Fruit fly (Drosophila melanogaster) whole organism, embryonic: ENCODE measurements around the gene CG13675.

ENCODE experiments used
- Aef1 ChIP-seq: fragments of 200-800 bp; sonication (Bioruptor generic); IDR thresholded peaks from 3 replicates; pipeline ENCODE4 v1.3.6; 2022; ENCODE audit warnings: missing biosample characterization, missing genetic modification characterization
- Atf6 ChIP-seq: fragments of 200-800 bp; sonication (Bioruptor generic); IDR thresholded peaks from 2 replicates; pipeline ENCODE4 v1.3.6; 2022; ENCODE audit warnings: missing biosample characterization, missing genetic modification characterization
- CG1024 ChIP-seq: fragments of 200-800 bp; sonication (Bioruptor generic); IDR thresholded peaks from 2 replicates; pipeline ENCODE4 v1.3.6; 2022; ENCODE audit warnings: missing biosample characterization, missing genetic modification characterization
- CG14050 ChIP-seq: fragments of 200-800 bp; sonication (Bioruptor generic); IDR thresholded peaks from 3 replicates; pipeline ENCODE4 v1.3.6; 2022; ENCODE audit warnings: missing biosample characterization, missing genetic modification characterization
- CG2116 ChIP-seq: fragments of 200-800 bp; sonication (Bioruptor generic); optimal IDR thresholded peaks from 3 replicates; lab custom pipeline; 2018; ENCODE audit warnings: missing biosample characterization, mild to moderate bottlenecking, missing genetic modification characterization
- CG30020 ChIP-seq: fragments of 200-800 bp; optimal IDR thresholded peaks from 2 replicates; lab custom pipeline; 2019; ENCODE audit warnings: missing biosample characterization, mild to moderate bottlenecking, missing genetic modification characterization, moderate library complexity
- CG4424 ChIP-seq: fragments of 200-800 bp; sonication (Bioruptor generic); optimal IDR thresholded peaks from 3 replicates; lab custom pipeline; 2016; ENCODE audit warnings: missing biosample characterization, missing genetic modification characterization
- CG4617 ChIP-seq: fragments of 200-800 bp; sonication (Bioruptor generic); optimal IDR thresholded peaks from 3 replicates; lab custom pipeline; 2016; ENCODE audit warnings: missing biosample characterization, missing genetic modification characterization, borderline replicate concordance
- CG4820 ChIP-seq: fragments of 200-800 bp; sonication (Bioruptor generic); optimal IDR thresholded peaks from 3 replicates; lab custom pipeline; 2016; ENCODE audit warnings: missing biosample characterization, missing genetic modification characterization
- CG5245 ChIP-seq: fragments of 200-800 bp; sonication (Bioruptor generic); optimal IDR thresholded peaks from 3 replicates; lab custom pipeline; 2016; ENCODE audit warnings: missing biosample characterization, missing genetic modification characterization
- CG6175 ChIP-seq: fragments of 200-800 bp; sonication (Bioruptor generic); IDR thresholded peaks from 3 replicates; pipeline ENCODE4 v1.3.6; 2022; ENCODE audit warnings: missing biosample characterization, missing genetic modification characterization
- CG6272 ChIP-seq: fragments of 200-800 bp; sonication (Bioruptor generic); IDR thresholded peaks from 2 replicates; pipeline ENCODE4 v1.3.6; 2022; ENCODE audit warnings: missing biosample characterization, missing genetic modification characterization
- CG6791 ChIP-seq: fragments of 200-800 bp; sonication (Bioruptor generic); IDR thresholded peaks from 3 replicates; pipeline ENCODE4 v1.3.6; 2022; ENCODE audit warnings: missing biosample characterization, missing genetic modification characterization; ENCODE audit not compliant: partially characterized antibody
- CG7745 ChIP-seq: fragments of 200-800 bp; sonication (Bioruptor generic); optimal IDR thresholded peaks from 2 replicates; lab custom pipeline; 2018; ENCODE audit warnings: missing biosample characterization, mild to moderate bottlenecking, missing genetic modification characterization, moderate library complexity
- CoRest ChIP-seq: fragments of 200-800 bp; sonication (Bioruptor generic); optimal IDR thresholded peaks from 3 replicates; lab custom pipeline; 2018; ENCODE audit warnings: missing biosample characterization, mild to moderate bottlenecking, missing genetic modification characterization, moderate library complexity
- Dfd ChIP-seq, 2 experiments: fragments of >200 bp; optimal IDR thresholded peaks; 2 replicates each; lab custom pipeline; 2017; ENCODE audit warnings: missing biosample characterization in 2 of 2, missing genetic modification characterization in 2 of 2
- Dref ChIP-seq: fragments of 200-800 bp; sonication (Bioruptor generic); IDR thresholded peaks from 2 replicates; pipeline ENCODE4 v1.3.6; 2022; ENCODE audit warnings: missing biosample characterization, missing genetic modification characterization
- Gsc ChIP-seq: fragments of 200-800 bp; sonication (Bioruptor generic); IDR thresholded peaks from 2 replicates; pipeline ENCODE4 v1.3.6; 2022; ENCODE audit warnings: missing biosample characterization, missing genetic modification characterization
- Hey ChIP-seq: fragments of 200-800 bp; sonication (Bioruptor generic); optimal IDR thresholded peaks from 3 replicates; lab custom pipeline; 2018; ENCODE audit warnings: missing biosample characterization, mild to moderate bottlenecking, missing genetic modification characterization
- HmgD ChIP-seq: fragments of 200-800 bp; sonication (Bioruptor generic); optimal IDR thresholded peaks from 3 replicates; lab custom pipeline; 2016; ENCODE audit warnings: missing biosample characterization, missing genetic modification characterization
- Hr3 ChIP-seq: fragments of 200-800 bp; sonication (Bioruptor generic); optimal IDR thresholded peaks from 3 replicates; lab custom pipeline; 2016; ENCODE audit warnings: missing biosample characterization, missing genetic modification characterization
- Hsf ChIP-seq: fragments of 200-800 bp; sonication (Bioruptor generic); optimal IDR thresholded peaks from 3 replicates; lab custom pipeline; 2016; ENCODE audit warnings: missing biosample characterization, missing genetic modification characterization
- Myb ChIP-seq: fragments of 200-800 bp; sonication (Bioruptor generic); optimal IDR thresholded peaks from 2 replicates; lab custom pipeline; 2016; ENCODE audit warnings: missing biosample characterization, missing genetic modification characterization
- PHDP ChIP-seq: fragments of 200-800 bp; sonication (Bioruptor generic); optimal IDR thresholded peaks from 3 replicates; lab custom pipeline; 2018; ENCODE audit warnings: missing biosample characterization, mild to moderate bottlenecking, missing genetic modification characterization, moderate library complexity
- Scr ChIP-seq: fragments of 200-800 bp; sonication (Bioruptor generic); IDR thresholded peaks from 2 replicates; pipeline ENCODE4 v1.3.6; 2022; ENCODE audit warnings: missing biosample characterization, missing genetic modification characterization; ENCODE audit not compliant: partially characterized antibody
- Six4 ChIP-seq: fragments of 200-800 bp; sonication (Bioruptor generic); optimal IDR thresholded peaks from 2 replicates; lab custom pipeline; 2016; ENCODE audit warnings: missing biosample characterization, missing genetic modification characterization
- Sox100B ChIP-seq: fragments of 200-800 bp; sonication (Bioruptor generic); optimal IDR thresholded peaks from 3 replicates; lab custom pipeline; 2018; ENCODE audit warnings: missing biosample characterization, mild to moderate bottlenecking, missing genetic modification characterization
- ab ChIP-seq: fragments of 200-800 bp; sonication (Bioruptor generic); optimal IDR thresholded peaks from 2 replicates; lab custom pipeline; 2016; ENCODE audit warnings: missing biosample characterization, missing genetic modification characterization
- abd-A ChIP-seq: fragments of 200-800 bp; sonication (Bioruptor generic); optimal IDR thresholded peaks from 3 replicates; lab custom pipeline; 2019; ENCODE audit warnings: missing biosample characterization, mild to moderate bottlenecking, missing genetic modification characterization, moderate library complexity
- ac ChIP-seq: fragments of 200-800 bp; sonication (Bioruptor generic); optimal IDR thresholded peaks from 3 replicates; lab custom pipeline; 2017; ENCODE audit warnings: missing biosample characterization, mild to moderate bottlenecking, missing genetic modification characterization
- ato ChIP-seq: fragments of 200-800 bp; sonication (Bioruptor generic); IDR thresholded peaks from 2 replicates; pipeline ENCODE4 v1.3.6; 2022; ENCODE audit warnings: missing biosample characterization, missing genetic modification characterization; ENCODE audit not compliant: partially characterized antibody
- az2 ChIP-seq: fragments of 200-800 bp; sonication (Bioruptor generic); optimal IDR thresholded peaks from 3 replicates; lab custom pipeline; 2016; ENCODE audit warnings: missing biosample characterization, missing genetic modification characterization
- btn ChIP-seq: fragments of 200-800 bp; sonication (Bioruptor generic); optimal IDR thresholded peaks from 2 replicates; lab custom pipeline; 2016; ENCODE audit warnings: missing biosample characterization, missing genetic modification characterization
- chn ChIP-seq: fragments of 200-800 bp; sonication (Bioruptor generic); optimal IDR thresholded peaks from 2 replicates; lab custom pipeline; 2016; ENCODE audit warnings: missing biosample characterization, missing genetic modification characterization
- cwo ChIP-seq: fragments of 200-800 bp; sonication (Bioruptor generic); optimal IDR thresholded peaks from 3 replicates; lab custom pipeline; 2017; ENCODE audit warnings: missing biosample characterization, missing genetic modification characterization, mild to moderate bottlenecking, moderate library complexity, missing genetic modification reagents
- ewg ChIP-seq: fragments of 200-800 bp; sonication (Bioruptor generic); optimal IDR thresholded peaks from 3 replicates; lab custom pipeline; 2017; ENCODE audit warnings: mild to moderate bottlenecking, missing biosample characterization, missing genetic modification reagents, missing genetic modification characterization
- hkb ChIP-seq, 2 experiments: fragments of 200-800 bp in 1 of 2; fragments of >200 bp in 1 of 2; sonication (Bioruptor generic) in 1 of 2; IDR thresholded peaks in 1 of 2; optimal IDR thresholded peaks in 1 of 2; 2 replicates each; pipeline versions ENCODE4 v1.3.6 to Lab custom; 2017 to 2022; ENCODE audit warnings: missing biosample characterization in 1 of 2, missing genetic modification characterization in 1 of 2
- jigr1 ChIP-seq: fragments of 200-800 bp; sonication (Bioruptor generic); IDR thresholded peaks from 3 replicates; pipeline ENCODE4 v1.3.6; 2022; ENCODE audit warnings: missing biosample characterization, missing genetic modification characterization
- maf-S ChIP-seq: fragments of 200-800 bp; sonication (Bioruptor generic); optimal IDR thresholded peaks from 2 replicates; lab custom pipeline; 2016; ENCODE audit warnings: missing biosample characterization, missing genetic modification characterization
- nerfin-2 ChIP-seq: fragments of 200-800 bp; sonication (Bioruptor generic); IDR thresholded peaks from 2 replicates; pipeline ENCODE4 v1.3.6; 2022; ENCODE audit warnings: missing biosample characterization, missing genetic modification characterization; ENCODE audit not compliant: partially characterized antibody
- phol ChIP-seq: fragments of 200-800 bp; sonication (Bioruptor generic); optimal IDR thresholded peaks from 3 replicates; lab custom pipeline; 2018; ENCODE audit warnings: missing biosample characterization, mild to moderate bottlenecking, missing genetic modification characterization, moderate library complexity
- ranshi ChIP-seq: fragments of 200-800 bp; sonication (Bioruptor generic); IDR thresholded peaks from 2 replicates; pipeline ENCODE4 v1.3.6; 2022; ENCODE audit warnings: missing biosample characterization, missing genetic modification characterization
- sens-2 ChIP-seq: fragments of 200-800 bp; sonication (Bioruptor generic); IDR thresholded peaks from 2 replicates; pipeline ENCODE4 v1.3.6; 2022; ENCODE audit warnings: missing biosample characterization, missing genetic modification characterization
- sqz ChIP-seq: fragments of 200-800 bp; sonication (Bioruptor generic); optimal IDR thresholded peaks from 3 replicates; lab custom pipeline; 2018; ENCODE audit warnings: missing biosample characterization, mild to moderate bottlenecking, missing genetic modification characterization
- sr ChIP-seq: fragments of 200-800 bp; sonication (Bioruptor generic); IDR thresholded peaks from 3 replicates; pipeline ENCODE4 v1.3.6; 2022; ENCODE audit warnings: missing biosample characterization, missing genetic modification characterization
- trem ChIP-seq: fragments of 200-800 bp; optimal IDR thresholded peaks from 3 replicates; lab custom pipeline; 2019; ENCODE audit warnings: missing biosample characterization, mild to moderate bottlenecking, missing genetic modification characterization, moderate library complexity
- vfl ChIP-seq: fragments of 200-800 bp; sonication (Bioruptor generic); optimal IDR thresholded peaks from 2 replicates; lab custom pipeline; 2016; ENCODE audit warnings: missing biosample characterization, missing genetic modification characterization
- yki ChIP-seq: fragments of >200 bp; optimal IDR thresholded peaks from 3 replicates; lab custom pipeline; 2018

The CG13675 gene

dm6 chr3L:8185263-8186227 lies 20.2 kb upstream of the CG13675 start (continued):
- peak; percentile 25 for TF ChIP-seq Myb (GFP tag; lab: Kevin White, UChicago)
- peak; percentile 46; the same call in 1 of the 2 replicates for TF ChIP-seq CG6272 (GFP tag; lab: Robert Waterston, UW)
- TF ChIP-seq ato = no peak
- peak; percentile 51 for TF ChIP-seq Aef1 (GFP tag; lab: Robert Waterston, UW)
- TF ChIP-seq Scr = 0 out of 2 replicates have a peak, but pooled peaks have one; percentile 13
- TF ChIP-seq maf-S (GFP tag; lab: Kevin White, UChicago) = peak; percentile 23
- TF ChIP-seq Hsf (GFP tag; lab: Kevin White, UChicago) = peak; percentile 57
- no peak for TF ChIP-seq CG7745 (tag; lab: Kevin White, UChicago)
- peak; percentile 6 for TF ChIP-seq Sox100B (GFP tag; lab: Kevin White, UChicago)
- peak; percentile 11 for TF ChIP-seq PHDP (tag; lab: Kevin White, UChicago)
- TF ChIP-seq yki (lab: Kevin White, UChicago) = no peak
- TF ChIP-seq vfl (GFP tag; lab: Kevin White, UChicago) = peak; percentile 32
- TF ChIP-seq cwo (GFP tag; lab: Kevin White, UChicago) = peak; percentile 79
- TF ChIP-seq HmgD (GFP tag; lab: Kevin White, UChicago) = peak; percentile 49
- TF ChIP-seq ac (GFP tag; lab: Kevin White, UChicago) = no peak
- TF ChIP-seq sr (GFP tag; lab: Robert Waterston, UW) = no peak
- peak; percentile 16 for TF ChIP-seq btn (GFP tag; lab: Kevin White, UChicago)
- TF ChIP-seq CG6791 (GFP tag; lab: Robert Waterston, UW) = no peak
- TF ChIP-seq CG4820 (GFP tag; lab: Kevin White, UChicago) = peak; percentile 33
- TF ChIP-seq chn (GFP tag; lab: Kevin White, UChicago) = peak; percentile 26
- no peak for TF ChIP-seq hkb (optimal IDR thresholded peaks at IDR 0.05; lab: Kevin White, UChicago)
- peak; percentile 63 for TF ChIP-seq hkb (GFP tag; IDR thresholded peaks at IDR 0.05; lab: Robert Waterston, UW)
- peak; percentile 30; the same call in 1 of the 2 replicates for TF ChIP-seq ranshi
- TF ChIP-seq CoRest (tag; lab: Kevin White, UChicago) = peak; percentile 59
- TF ChIP-seq CG30020 (tag; lab: Kevin White, UChicago) = no peak
- peak; percentile 32 for TF ChIP-seq ewg (GFP tag; lab: Kevin White, UChicago)
- TF ChIP-seq sens-2 (GFP tag; lab: Robert Waterston, UW) = peak; percentile 86
- peak; percentile 53 for TF ChIP-seq Hey (tag; lab: Kevin White, UChicago)
- TF ChIP-seq CG4617 (GFP tag; lab: Kevin White, UChicago) = no peak
- TF ChIP-seq sqz (GFP tag; lab: Kevin White, UChicago) = no peak
- no peak for TF ChIP-seq trem (tag; lab: Kevin White, UChicago)
- no peak for TF ChIP-seq Six4
- no peak for TF ChIP-seq ab (GFP tag; lab: Kevin White, UChicago)
- peak; percentile 43 for TF ChIP-seq CG4424 (GFP tag; lab: Kevin White, UChicago)
- TF ChIP-seq CG14050 (GFP tag; lab: Robert Waterston, UW) = 0 out of 3 replicates have a peak, but pooled peaks have one; percentile 16
- peak; percentile 42 for TF ChIP-seq Hr3 (GFP tag; lab: Kevin White, UChicago)
- no peak for TF ChIP-seq nerfin-2 (GFP tag; lab: Robert Waterston, UW)
- no peak for TF ChIP-seq jigr1 (GFP tag; lab: Robert Waterston, UW)
- TF ChIP-seq phol (tag; lab: Kevin White, UChicago) = peak; percentile 43
- no peak for TF ChIP-seq Dfd (GFP tag; optimal IDR thresholded peaks at IDR 0.05; lab: Kevin White, UChicago)
- no peak for TF ChIP-seq Dref (GFP tag; lab: Robert Waterston, UW)
- 0 out of 3 replicates have a peak, but pooled peaks have one; percentile 44 for TF ChIP-seq CG6175 (GFP tag; lab: Robert Waterston, UW)
- no peak for TF ChIP-seq CG5245 (GFP tag; lab: Kevin White, UChicago)
- peak; percentile 30; the same call in 1 of the 2 replicates for TF ChIP-seq Gsc (GFP tag; lab: Robert Waterston, UW)
- no peak for TF ChIP-seq CG1024 (GFP tag; lab: Robert Waterston, UW)
- no peak for TF ChIP-seq abd-A (tag; lab: Kevin White, UChicago)
- peak; percentile 67 for TF ChIP-seq Atf6 (GFP tag; lab: Robert Waterston, UW)
- no peak for TF ChIP-seq CG2116 (GFP tag; lab: Kevin White, UChicago)
- TF ChIP-seq az2 (GFP tag; lab: Kevin White, UChicago) = peak; percentile 38
